Fruit fly (Drosophila melanogaster): ENCODE results near the gene CG43403.

DNA sequence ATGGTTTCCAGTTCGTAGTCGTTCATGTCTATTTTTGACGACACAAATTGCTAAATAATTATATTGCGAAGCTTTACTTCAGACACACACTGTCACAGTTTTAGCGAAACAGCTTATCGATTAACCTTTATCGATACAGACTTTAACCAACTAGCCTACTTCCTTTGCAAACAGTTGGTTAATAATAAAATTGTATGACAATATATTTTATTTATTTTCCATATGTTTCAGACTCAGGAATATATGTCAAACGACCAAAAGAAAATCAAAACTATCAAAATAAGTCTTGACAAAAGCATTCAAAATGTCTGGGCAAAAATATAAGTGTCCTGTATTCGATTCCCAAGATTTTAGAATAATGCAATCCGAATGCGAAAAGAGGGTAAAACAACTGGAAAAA lies 27.6 kb downstream of the CG43403 start, which contains the start of the genes CG9962 and CG43851:
- TF ChIP-seq Abd-B (GFP tag; optimal IDR thresholded peaks at IDR 0.05) (no peak), lola (GFP tag; optimal IDR thresholded peaks at IDR 0.05) (no peak), h (GFP tag; optimal IDR thresholded peaks at IDR 0.05) (no peak), N (GFP tag; optimal IDR thresholded peaks at IDR 0.05) (no peak), OdsH (GFP tag; optimal IDR thresholded peaks at IDR 0.05) (no peak), sv (GFP tag; optimal IDR thresholded peaks at IDR 0.05) (no peak), Dfd (GFP tag; optimal IDR thresholded peaks at IDR 0.05) (no peak), Mio (GFP tag; optimal IDR thresholded peaks at IDR 0.05) (no peak), Sp1 (GFP tag; optimal IDR thresholded peaks at IDR 0.05) (no peak), dmrt93B (GFP tag; optimal IDR thresholded peaks at IDR 0.05) (no peak), sage (GFP tag; optimal IDR thresholded peaks at IDR 0.05) (no peak), Dif (GFP tag; optimal IDR thresholded peaks at IDR 0.05; ENCODE audit: partially characterized antibody) (no peak), pan (optimal IDR thresholded peaks at IDR 0.05) (no peak), Hr78 (GFP tag; optimal IDR thresholded peaks at IDR 0.05) (no peak)

Data from whole organism, wandering third instar larva.